Fruit fly (Drosophila melanogaster) whole organism, adult: ENCODE results near the gene Karybeta3.

Experiments
- CG5204 ChIP-seq: fragments of 200-800 bp; sonication (Bioruptor generic); optimal IDR thresholded peaks from 2 replicates; lab custom pipeline; 2016; ENCODE audit warnings: missing biosample characterization, missing genetic modification characterization
- CG7101 ChIP-seq: fragments of 200-800 bp; sonication (Bioruptor generic); optimal IDR thresholded peaks from 2 replicates; lab custom pipeline; 2018; ENCODE audit warnings: missing biosample characterization, mild to moderate bottlenecking, missing genetic modification characterization, moderate library complexity
- Crg-1 ChIP-seq: fragments of 200-800 bp; sonication (Bioruptor generic); optimal IDR thresholded peaks from 2 replicates; lab custom pipeline; 2016; ENCODE audit warnings: missing biosample characterization, missing genetic modification characterization
- Mnt ChIP-seq: fragments of 200-800 bp; sonication (Bioruptor generic); optimal IDR thresholded peaks from 2 replicates; lab custom pipeline; 2016; ENCODE audit warnings: missing biosample characterization, mild to moderate bottlenecking, missing genetic modification characterization
- bab1 ChIP-seq: fragments of 200-800 bp; sonication (Bioruptor generic); optimal IDR thresholded peaks from 3 replicates; lab custom pipeline; 2019; ENCODE audit warnings: missing biosample characterization, mild to moderate bottlenecking, missing genetic modification characterization, moderate library complexity
- cnc ChIP-seq, 2 experiments: fragments of >200 bp; optimal IDR thresholded peaks; 2 replicates each; lab custom pipeline; 2017
- tj ChIP-seq: fragments of 200-800 bp; sonication (Bioruptor generic); optimal IDR thresholded peaks from 3 replicates; lab custom pipeline; 2017; ENCODE audit warnings: missing biosample characterization, mild to moderate bottlenecking, missing genetic modification characterization, moderate library complexity

- TF ChIP-seq Crg-1 (no peak), cnc (optimal IDR thresholded peaks at IDR 0.05; lab: Kevin White, UChicago) (no peak), CG5204 (GFP tag; lab: Kevin White, UChicago) (no peak), tj (GFP tag; lab: Kevin White, UChicago) (no peak), bab1 (no peak), CG7101 (no peak), Mnt (GFP tag; lab: Kevin White, UChicago) (no peak)
Observed at dm6 chr3R:4616130-4616529, 32.8 kb upstream of the Karybeta3 start.
